Worm (Caenorhabditis elegans): ENCODE data around the gene ric-7.

DNA sequence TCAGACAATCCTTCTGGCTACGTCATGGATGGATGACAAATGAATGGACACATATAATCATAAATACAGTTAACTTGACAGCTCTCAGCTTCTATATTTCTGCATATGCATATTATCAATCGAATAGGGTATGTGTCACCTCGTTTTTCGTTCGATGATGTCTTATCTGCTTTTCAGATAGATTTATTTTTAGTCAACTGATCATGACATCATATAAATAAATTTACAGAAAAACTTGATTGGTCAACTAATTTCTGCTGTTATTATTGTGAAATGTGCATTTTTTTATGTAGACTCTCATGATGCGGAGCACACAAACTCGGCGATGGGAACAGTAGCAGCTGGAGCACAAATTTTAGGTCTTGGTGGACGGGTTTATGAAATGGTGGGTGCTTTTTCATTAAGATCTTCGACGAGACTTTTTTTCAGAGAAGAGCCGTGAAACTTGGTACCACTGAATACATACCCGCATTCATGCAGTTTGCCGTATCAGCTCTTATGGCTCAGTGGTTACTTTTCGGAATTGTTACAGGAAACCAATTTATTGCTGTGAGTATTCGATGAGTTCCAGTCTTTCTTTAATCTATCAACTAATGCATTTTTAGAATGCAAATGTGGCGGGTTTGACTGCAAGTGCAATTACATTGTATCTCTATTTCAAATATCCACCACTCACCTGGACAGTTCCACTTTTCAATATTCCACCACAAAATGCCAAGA is 50.2 kb downstream of the ric-7 start:
- no peak for TF ChIP-seq unc-62 (GFP tag; optimal IDR thresholded peaks at IDR 0.05)
- no peak for TF ChIP-seq lin-13 (tag; optimal IDR thresholded peaks at IDR 0.05)
- no peak for TF ChIP-seq blmp-1 (tag; optimal IDR thresholded peaks at IDR 0.05)
- TF ChIP-seq nhr-28 (tag; optimal IDR thresholded peaks at IDR 0.05), result no peak
- no peak for TF ChIP-seq unc-39 (tag; optimal IDR thresholded peaks at IDR 0.05)
- TF ChIP-seq ztf-11 (tag; optimal IDR thresholded peaks at IDR 0.05), result no peak
- TF ChIP-seq elt-3 (tag; optimal IDR thresholded peaks at IDR 0.05), result no peak
- no peak for TF ChIP-seq mep-1 (tag; optimal IDR thresholded peaks at IDR 0.05)
- no peak for TF ChIP-seq nhr-237 (tag; optimal IDR thresholded peaks at IDR 0.05)
- TF ChIP-seq ces-1 (GFP tag; optimal IDR thresholded peaks at IDR 0.05), result no peak
- no peak for TF ChIP-seq sptf-1 (tag; optimal IDR thresholded peaks at IDR 0.05)
- TF ChIP-seq ham-2 (GFP tag; optimal IDR thresholded peaks at IDR 0.05), result no peak

Measured in whole organism, mixed stage, embryonic.